Fruit fly (Drosophila melanogaster): ENCODE data around the gene Dtg.

DNA sequence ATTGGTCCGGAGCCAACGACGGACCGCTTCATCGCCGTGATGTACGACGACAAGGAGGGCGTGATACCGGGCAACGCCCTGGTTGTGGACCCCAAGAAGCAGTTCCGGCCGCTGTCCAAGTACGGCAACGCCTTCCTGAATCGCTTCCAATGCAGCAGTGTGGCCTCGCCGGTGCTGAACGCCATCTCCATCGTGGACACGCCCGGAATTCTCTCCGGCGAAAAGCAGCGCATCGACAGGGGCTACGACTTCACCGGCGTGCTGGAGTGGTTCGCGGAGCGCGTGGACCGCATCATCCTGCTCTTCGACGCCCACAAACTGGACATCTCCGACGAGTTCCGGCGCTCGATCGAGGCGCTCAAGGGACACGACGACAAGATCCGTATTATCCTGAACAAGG is 50.5 kb downstream of the Dtg start:
- no peak for TF ChIP-seq Sp1 (GFP tag; optimal IDR thresholded peaks at IDR 0.05)
- no peak for TF ChIP-seq psq (GFP tag; optimal IDR thresholded peaks at IDR 0.05)
- no peak for TF ChIP-seq CG32264 (GFP tag; optimal IDR thresholded peaks at IDR 0.05)
- TF ChIP-seq usp (GFP tag; optimal IDR thresholded peaks at IDR 0.05): no peak
- TF ChIP-seq br (GFP tag; optimal IDR thresholded peaks at IDR 0.05): no peak
- TF ChIP-seq woc (GFP tag; optimal IDR thresholded peaks at IDR 0.05): no peak
- no peak for TF ChIP-seq Jra (GFP tag; optimal IDR thresholded peaks at IDR 0.05)
- TF ChIP-seq jim (GFP tag; optimal IDR thresholded peaks at IDR 0.05): no peak
- TF ChIP-seq lola (GFP tag; optimal IDR thresholded peaks at IDR 0.05): no peak

All from whole organism, wandering third instar larva.